Worm (Caenorhabditis elegans) whole organism, mixed stage, embryonic: ENCODE results near the gene C56C10.9.
A peak's percentile ranks its signal among the peaks of the same experiment; 100 is the strongest.

Source experiments
- M03D4.4 ChIP-seq: sonication (generic microtip); optimal IDR thresholded peaks from 2 replicates; lab custom pipeline; 2017; ENCODE audit warnings: mild to moderate bottlenecking, missing genetic modification characterization, missing compliant biosample characterization
- bed-3 ChIP-seq: fragments of 200-800 bp; sonication (Bioruptor generic); optimal IDR thresholded peaks from 3 replicates; lab custom pipeline; 2018; ENCODE audit warnings: mild to moderate bottlenecking, missing genetic modification characterization, moderate library complexity, missing compliant biosample characterization
- blmp-1 ChIP-seq: fragments of 150-350 bp; optimal IDR thresholded peaks from 2 replicates; lab custom pipeline; 2014; ENCODE audit warnings: missing biosample characterization, missing genetic modification characterization
- ceh-39 ChIP-seq: fragments of 150-350 bp; optimal IDR thresholded peaks from 2 replicates; lab custom pipeline; 2014; ENCODE audit warnings: missing biosample characterization, missing genetic modification characterization
- ceh-43 ChIP-seq: fragments of 200-800 bp; sonication (Bioruptor generic); optimal IDR thresholded peaks from 2 replicates; lab custom pipeline; 2018; ENCODE audit warnings: mild to moderate bottlenecking, missing genetic modification characterization, moderate library complexity, missing compliant biosample characterization
- ceh-83 ChIP-seq: fragments of 200-800 bp; sonication (Bioruptor generic); optimal IDR thresholded peaks from 2 replicates; lab custom pipeline; 2018; ENCODE audit warnings: mild to moderate bottlenecking, missing genetic modification characterization, missing compliant biosample characterization
- ces-1 ChIP-seq: fragments of 150-350 bp; optimal IDR thresholded peaks from 2 replicates; lab custom pipeline; 2014; ENCODE audit warnings: missing biosample characterization, missing genetic modification reagents, missing genetic modification characterization
- cnd-1 ChIP-seq: fragments of 200-800 bp; sonication (Bioruptor generic); optimal IDR thresholded peaks from 2 replicates; lab custom pipeline; 2018; ENCODE audit warnings: mild to moderate bottlenecking, missing genetic modification characterization, missing compliant biosample characterization
- drap-1 ChIP-seq: fragments of 200-800 bp; sonication (Bioruptor generic); optimal IDR thresholded peaks from 3 replicates; lab custom pipeline; 2018; ENCODE audit warnings: mild to moderate bottlenecking, missing genetic modification characterization, missing compliant biosample characterization
- elt-1 ChIP-seq: sonication (generic microtip); optimal IDR thresholded peaks from 2 replicates; lab custom pipeline; 2017; ENCODE audit warnings: missing genetic modification characterization, mild to moderate bottlenecking, missing compliant biosample characterization, antibody characterized with exemption, moderate library complexity, borderline replicate concordance; ENCODE audit not compliant: insufficient read depth
- flh-1 ChIP-seq: fragments of 200-800 bp; sonication (Bioruptor generic); optimal IDR thresholded peaks from 2 replicates; lab custom pipeline; 2018; ENCODE audit warnings: mild to moderate bottlenecking, missing genetic modification characterization, moderate library complexity, missing compliant biosample characterization
- ham-2 ChIP-seq: fragments of 200-800 bp; sonication (Bioruptor generic); optimal IDR thresholded peaks from 2 replicates; lab custom pipeline; 2018; ENCODE audit warnings: mild to moderate bottlenecking, missing genetic modification characterization, missing compliant biosample characterization
- hlh-1 ChIP-seq: fragments of 150-350 bp; optimal IDR thresholded peaks from 2 replicates; lab custom pipeline; 2014; ENCODE audit warnings: missing biosample characterization, missing genetic modification reagents, missing genetic modification characterization
- lin-32 ChIP-seq: fragments of 200-800 bp; sonication (Bioruptor generic); optimal IDR thresholded peaks from 2 replicates; lab custom pipeline; 2018; ENCODE audit warnings: mild to moderate bottlenecking, missing genetic modification characterization, missing compliant biosample characterization
- lsy-2 ChIP-seq: fragments of 150-350 bp; optimal IDR thresholded peaks from 2 replicates; lab custom pipeline; 2014; ENCODE audit warnings: missing biosample characterization, missing genetic modification characterization
- mab-5 ChIP-seq: fragments of 150-350 bp; optimal IDR thresholded peaks from 2 replicates; lab custom pipeline; 2014; ENCODE audit warnings: missing biosample characterization, missing genetic modification characterization
- mep-1 ChIP-seq: fragments of 150-350 bp; optimal IDR thresholded peaks from 2 replicates; lab custom pipeline; 2017; ENCODE audit warnings: missing biosample characterization, missing genetic modification reagents, missing genetic modification characterization, inconsistent platforms
- nhr-12 ChIP-seq: fragments of 150-350 bp; optimal IDR thresholded peaks from 2 replicates; lab custom pipeline; 2014; ENCODE audit warnings: missing biosample characterization, missing genetic modification characterization
- nhr-2 ChIP-seq: fragments of 150-350 bp; optimal IDR thresholded peaks from 2 replicates; lab custom pipeline; 2014; ENCODE audit warnings: missing biosample characterization, missing genetic modification characterization
- nhr-237 ChIP-seq: fragments of 150-350 bp; optimal IDR thresholded peaks from 2 replicates; lab custom pipeline; 2014; ENCODE audit warnings: missing biosample characterization, missing genetic modification characterization
- nhr-28 ChIP-seq: fragments of 150-350 bp; optimal IDR thresholded peaks from 2 replicates; lab custom pipeline; 2014; ENCODE audit warnings: missing biosample characterization, missing genetic modification characterization
- nhr-76 ChIP-seq: sonication (generic microtip); optimal IDR thresholded peaks from 2 replicates; lab custom pipeline; 2017; ENCODE audit warnings: missing biosample characterization, missing genetic modification characterization
- pha-4 ChIP-seq: fragments of 150-350 bp; optimal IDR thresholded peaks from 2 replicates; lab custom pipeline; 2018; ENCODE audit warnings: missing biosample characterization, missing genetic modification reagents, missing genetic modification characterization
- sem-2 ChIP-seq: fragments of 200-800 bp; sonication (Bioruptor generic); optimal IDR thresholded peaks from 2 replicates; lab custom pipeline; 2018; ENCODE audit warnings: mild to moderate bottlenecking, missing genetic modification characterization, missing compliant biosample characterization
- snpc-4 ChIP-seq: fragments of 150-350 bp; optimal IDR thresholded peaks from 2 replicates; lab custom pipeline; 2014; ENCODE audit warnings: missing biosample characterization, missing genetic modification characterization
- sptf-1 ChIP-seq: sonication (generic microtip); optimal IDR thresholded peaks from 2 replicates; lab custom pipeline; 2017; ENCODE audit warnings: mild to moderate bottlenecking, missing genetic modification characterization, moderate library complexity, missing compliant biosample characterization
- unc-120 ChIP-seq: sonication (generic microtip); optimal IDR thresholded peaks from 2 replicates; lab custom pipeline; 2017; ENCODE audit warnings: missing genetic modification characterization, missing compliant biosample characterization; ENCODE audit not compliant: poor library complexity, severe bottlenecking
- unc-39 ChIP-seq: fragments of 150-350 bp; optimal IDR thresholded peaks from 2 replicates; lab custom pipeline; 2014; ENCODE audit warnings: missing biosample characterization, missing genetic modification characterization
- unc-62 ChIP-seq: fragments of 150-350 bp; optimal IDR thresholded peaks from 2 replicates; lab custom pipeline; 2014; ENCODE audit warnings: missing biosample characterization, missing genetic modification reagents, missing genetic modification characterization
- zip-8 ChIP-seq: fragments of 150-350 bp; optimal IDR thresholded peaks from 2 replicates; lab custom pipeline; 2014; ENCODE audit warnings: missing biosample characterization, missing genetic modification characterization

C56C10.9 gene

ce11 chrII:6573677-6574076 is 18.5 kb downstream of the C56C10.9 start, which contains the start of gene sra-28:
sra-28 (minus strand) TSS chrII:6573777.
- TF ChIP-seq pha-4, result no peak
- no peak for TF ChIP-seq cnd-1 (tag; lab: Kevin White, UChicago)
- no peak for TF ChIP-seq snpc-4 (tag; lab: Kevin White, UChicago)
- TF ChIP-seq flh-1 (GFP tag; lab: Kevin White, UChicago), result no peak
- no peak for TF ChIP-seq unc-62 (GFP tag; lab: Kevin White, UChicago)
- TF ChIP-seq ces-1, result no peak
- TF ChIP-seq unc-39 (tag; lab: Kevin White, UChicago), result no peak
- TF ChIP-seq M03D4.4 (tag; lab: Kevin White, UChicago), result no peak

ce11 chrII:6568707-6569106 is 23.4 kb downstream of the C56C10.9 start, which contains the start of gene sra-27:
sra-27 (plus strand) TSS chrII:6569007.
- TF ChIP-seq mab-5 (tag; lab: Kevin White, UChicago), result no peak
- TF ChIP-seq nhr-237, result no peak
- TF ChIP-seq drap-1 (GFP tag; lab: Kevin White, UChicago), result no peak
- TF ChIP-seq nhr-12 (tag; lab: Kevin White, UChicago), result no peak
- TF ChIP-seq hlh-1 (tag; lab: Kevin White, UChicago), result no peak
- no peak for TF ChIP-seq nhr-76 (tag; lab: Kevin White, UChicago)
- no peak for TF ChIP-seq nhr-2 (tag; lab: Kevin White, UChicago)
- no peak for TF ChIP-seq cnd-1 (tag; lab: Kevin White, UChicago)
- no peak for TF ChIP-seq M03D4.4 (tag; lab: Kevin White, UChicago)
- no peak for TF ChIP-seq ceh-39 (tag; lab: Kevin White, UChicago)
- TF ChIP-seq mep-1 (tag; lab: Kevin White, UChicago), result no peak
- no peak for TF ChIP-seq lin-32 (GFP tag; lab: Kevin White, UChicago)
- no peak for TF ChIP-seq unc-62 (GFP tag; lab: Kevin White, UChicago)
- no peak for TF ChIP-seq bed-3 (GFP tag; lab: Kevin White, UChicago)
- TF ChIP-seq, all 35 proteins: peak for 0

- no peak for TF ChIP-seq zip-8 (tag; lab: Kevin White, UChicago)
- no peak for TF ChIP-seq flh-1 (GFP tag; lab: Kevin White, UChicago)
- no peak for TF ChIP-seq nhr-12 (tag; lab: Kevin White, UChicago)
- no peak for TF ChIP-seq nhr-76 (tag; lab: Kevin White, UChicago)
- no peak for TF ChIP-seq blmp-1 (tag; lab: Kevin White, UChicago)
- TF ChIP-seq unc-62 (GFP tag; lab: Kevin White, UChicago), result no peak
- no peak for TF ChIP-seq unc-120 (tag; lab: Kevin White, UChicago)
- no peak for TF ChIP-seq lin-32 (GFP tag; lab: Kevin White, UChicago)
- no peak for TF ChIP-seq mab-5 (tag; lab: Kevin White, UChicago)
- no peak for TF ChIP-seq ham-2
- no peak for TF ChIP-seq drap-1 (GFP tag; lab: Kevin White, UChicago)
- no peak for TF ChIP-seq cnd-1 (tag; lab: Kevin White, UChicago)
- TF ChIP-seq, all 35 proteins: peak for 0
These were observed 25.4 kb downstream of the C56C10.9 start, which contains the start of the genes F18C5.5 and F18C5.9 for ce11 chrII:6566628-6567180. F18C5.5 (minus strand) TSS chrII:6566728. F18C5.9 (plus strand) TSS chrII:6567130.

ce11 chrII:6565077-6565476 is 27.1 kb downstream of the C56C10.9 start, which contains the start of gene mpz-3:
mpz-3 (minus strand) TSS chrII:6565396.
- TF ChIP-seq lin-32 (GFP tag; lab: Kevin White, UChicago) (peak; percentile 14), cnd-1 (tag; lab: Kevin White, UChicago) (peak; percentile 55), sem-2 (GFP tag; lab: Kevin White, UChicago) (peak; percentile 30), ceh-43 (GFP tag; lab: Kevin White, UChicago) (peak; percentile 0), drap-1 (GFP tag; lab: Kevin White, UChicago) (peak; percentile 58), flh-1 (GFP tag; lab: Kevin White, UChicago) (peak; percentile 18), nhr-28 (no peak), elt-1 (no peak), mab-5 (tag; lab: Kevin White, UChicago) (no peak), ham-2 (no peak), ceh-83 (GFP tag; lab: Kevin White, UChicago) (peak; percentile 83)

- TF ChIP-seq sptf-1 (tag; lab: Kevin White, UChicago) (no peak), unc-62 (GFP tag; lab: Kevin White, UChicago) (peak; percentile 7), sem-2 (GFP tag; lab: Kevin White, UChicago) (no peak), nhr-2 (tag; lab: Kevin White, UChicago) (peak; percentile 35), ham-2 (no peak), nhr-76 (tag; lab: Kevin White, UChicago) (no peak), nhr-237 (no peak), pha-4 (peak; percentile 11), unc-120 (tag; lab: Kevin White, UChicago) (peak; percentile 5), lsy-2 (tag; lab: Kevin White, UChicago) (no peak), elt-1 (no peak)
These were observed 28.9 kb downstream of the C56C10.9 start for ce11 chrII:6563238-6563637.
